Worm (Caenorhabditis elegans): ENCODE results near the gene C24A3.4.
A peak's percentile ranks its signal among the peaks of the same experiment; 100 is the strongest.

Gene C24A3.4

DNA sequence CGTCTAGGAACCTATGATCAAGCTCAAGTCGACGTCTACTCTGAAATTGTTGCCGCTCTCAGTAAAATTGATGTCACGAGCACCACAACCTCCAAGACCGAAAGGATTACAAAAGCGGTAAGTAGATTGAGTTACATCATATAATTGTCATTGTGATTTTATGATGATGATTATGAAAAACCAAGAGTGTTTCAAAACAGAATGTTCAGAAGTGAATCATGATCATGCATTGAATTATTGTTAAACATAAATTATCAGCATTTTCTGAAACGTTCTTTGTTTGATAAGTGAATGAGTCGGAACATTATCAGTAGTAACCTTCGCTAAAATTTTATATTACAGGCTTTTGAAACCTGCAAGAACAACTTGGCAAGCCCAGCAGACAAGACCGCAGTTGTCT is 42.9 kb downstream of the C24A3.4 start:
- peak; percentile 58 for TF ChIP-seq nhr-80 (tag; optimal IDR thresholded peaks at IDR 0.05)
- TF ChIP-seq efl-1 (GFP tag; optimal IDR thresholded peaks at IDR 0.05), result no peak
- no peak for TF ChIP-seq F33H1.4 (GFP tag; IDR thresholded peaks at IDR 0.05)

DNA sequence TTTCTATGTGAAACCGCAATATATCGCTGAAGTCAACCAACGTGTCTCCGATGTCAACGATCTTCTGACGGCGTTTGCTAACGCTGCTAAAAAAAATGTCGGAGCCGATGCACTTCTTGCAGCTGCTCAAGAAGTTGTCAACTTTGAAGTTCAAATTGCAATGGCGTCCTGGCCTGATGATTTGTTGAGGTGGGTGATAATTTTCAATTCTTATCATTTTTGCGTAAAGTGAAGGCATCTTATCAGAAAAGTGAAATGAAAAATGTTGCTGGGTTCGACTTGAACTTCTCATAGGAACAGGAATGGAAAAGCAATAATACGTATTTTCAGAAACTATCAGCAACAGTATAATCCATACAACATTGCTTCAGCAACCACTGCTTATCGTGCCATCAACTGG is 44.0 kb downstream of the C24A3.4 start:
- TF ChIP-seq F10E7.11 (tag; optimal IDR thresholded peaks at IDR 0.05) (no peak), dox-1 (GFP tag; IDR thresholded peaks at IDR 0.05) (peak; percentile 29; the same call in 1 of the 2 replicates), nhr-80 (tag; optimal IDR thresholded peaks at IDR 0.05) (peak; percentile 64)
